Worm (Caenorhabditis elegans) whole organism, L4/young adult: ENCODE measurements around the gene best-13.

ENCODE experiments used
- W03F9.2 ChIP-seq: fragments of 150-350 bp; optimal IDR thresholded peaks from 2 replicates; lab custom pipeline; 2014; ENCODE audit warnings: missing biosample characterization, missing genetic modification characterization
- dao-5 ChIP-seq: sonication (generic microtip); optimal IDR thresholded peaks from 2 replicates; lab custom pipeline; 2016; ENCODE audit warnings: missing genotype, missing genetic modification characterization, moderate library complexity, missing compliant biosample characterization
- him-1 ChIP-seq: sonication (generic microtip); optimal IDR thresholded peaks from 2 replicates; lab custom pipeline; 2016; ENCODE audit warnings: missing genotype, missing genetic modification reagents, missing genetic modification characterization, missing compliant biosample characterization

The best-13 gene

ce11 chrIV:9903608-9904007 is at the start of gene best-13:
Gene best-13, plus strand, starts transcription at chrIV:9903908.
- TF ChIP-seq W03F9.2 (tag; lab: Kevin White, UChicago) (no peak), him-1 (tag; lab: Kevin White, UChicago) (no peak)

DNA sequence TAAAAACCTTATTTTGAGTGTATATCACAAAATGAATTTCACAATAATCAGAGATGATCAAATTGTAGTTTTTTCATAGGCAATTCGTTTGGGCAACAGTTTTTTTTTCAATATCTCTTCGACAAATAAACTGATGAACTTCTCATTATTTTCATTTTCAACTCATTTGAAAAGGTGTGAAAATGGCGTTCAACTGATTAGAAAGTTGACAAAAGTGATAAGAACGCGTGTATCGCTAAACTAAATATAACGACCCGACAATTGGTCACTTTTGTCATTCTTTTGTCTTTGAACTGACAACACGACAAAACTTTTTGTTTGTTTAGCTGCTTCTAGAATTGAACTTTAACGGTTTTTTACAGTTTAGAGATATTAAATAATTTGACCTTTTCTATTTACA is 48.8 kb upstream of the best-13 start:
- no peak for TF ChIP-seq dao-5 (tag; lab: Kevin White, UChicago)
- no peak for TF ChIP-seq W03F9.2 (tag; lab: Kevin White, UChicago)
- TF ChIP-seq him-1 (tag; lab: Kevin White, UChicago): no peak

DNA sequence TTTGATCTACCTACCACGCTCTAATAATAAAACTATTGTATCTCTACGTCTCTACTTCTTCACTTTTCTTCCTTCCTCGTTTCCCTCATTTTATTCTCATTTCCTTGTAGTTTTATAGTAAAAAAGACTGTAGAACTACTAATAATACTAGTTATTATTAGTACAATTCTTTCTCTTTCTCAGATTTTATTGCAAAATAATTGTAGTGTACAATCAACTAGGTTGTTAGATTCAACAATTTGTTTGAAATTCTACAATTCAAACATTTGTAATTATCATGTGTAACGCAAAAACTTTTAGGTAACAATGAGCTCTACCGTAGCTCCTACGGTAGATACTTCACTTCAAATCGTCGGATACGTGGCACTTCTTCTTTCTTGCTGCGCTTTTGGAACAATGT is 48.0 kb upstream of the best-13 start, which contains the start of gene K07F5.12:
Gene K07F5.12 (plus strand): TSS at position 301 of the 400 bp plus-strand sequence.
- TF ChIP-seq dao-5 (tag; lab: Kevin White, UChicago): no peak
- no peak for TF ChIP-seq him-1 (tag; lab: Kevin White, UChicago)
- no peak for TF ChIP-seq W03F9.2 (tag; lab: Kevin White, UChicago)

DNA sequence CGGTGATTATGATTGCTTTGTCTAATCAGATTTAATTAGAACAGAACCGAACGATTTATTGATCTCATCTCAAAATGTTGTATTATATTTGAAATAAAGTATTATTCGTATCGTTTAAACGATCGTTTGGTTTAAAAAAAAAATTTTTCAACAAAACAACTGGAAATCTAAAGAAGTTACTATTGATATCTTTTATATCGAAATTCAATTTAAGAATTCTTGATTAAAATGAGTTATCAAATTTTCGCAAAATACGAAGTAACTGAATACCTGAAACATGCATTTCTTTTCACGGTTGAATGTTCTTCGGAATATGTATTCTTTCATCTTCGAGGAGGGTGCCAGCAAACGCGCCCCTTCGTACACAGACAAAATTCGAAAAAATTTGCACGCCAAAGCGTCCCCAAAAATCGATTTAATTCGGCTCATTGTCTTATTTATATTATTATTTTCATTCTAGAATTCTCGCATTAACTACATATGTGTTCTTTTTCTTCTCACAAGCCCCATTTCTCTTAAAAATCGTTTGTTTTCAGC is 45.7 kb upstream of the best-13 start, which contains the start of gene npp-1:
Gene npp-1 (plus strand): TSS at position 537 of the 537 bp plus-strand sequence.
- TF ChIP-seq W03F9.2 (tag; lab: Kevin White, UChicago) (peak; percentile 75), dao-5 (tag; lab: Kevin White, UChicago) (no peak)

DNA sequence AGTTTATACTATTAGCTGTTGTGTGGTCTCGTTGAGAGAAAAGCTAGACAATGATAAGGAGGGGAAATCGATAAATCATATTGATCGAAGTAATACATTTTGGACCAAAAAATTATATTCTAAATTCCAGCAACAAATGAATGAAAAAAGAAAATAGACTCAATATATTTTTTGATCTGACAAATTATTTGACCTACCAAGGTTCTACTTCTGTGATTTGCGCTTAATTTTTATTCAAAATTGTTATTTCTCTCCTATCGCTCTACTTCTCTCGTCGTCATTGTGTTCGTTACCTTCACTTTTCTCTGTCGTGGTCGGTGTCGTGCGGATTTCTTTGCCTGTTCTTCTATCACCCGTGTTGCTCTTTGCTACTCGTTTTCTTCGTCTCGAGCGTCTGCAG is 44.7 kb upstream of the best-13 start:
- TF ChIP-seq dao-5 (tag; lab: Kevin White, UChicago): no peak
- no peak for TF ChIP-seq W03F9.2 (tag; lab: Kevin White, UChicago)
- no peak for TF ChIP-seq him-1 (tag; lab: Kevin White, UChicago)

DNA sequence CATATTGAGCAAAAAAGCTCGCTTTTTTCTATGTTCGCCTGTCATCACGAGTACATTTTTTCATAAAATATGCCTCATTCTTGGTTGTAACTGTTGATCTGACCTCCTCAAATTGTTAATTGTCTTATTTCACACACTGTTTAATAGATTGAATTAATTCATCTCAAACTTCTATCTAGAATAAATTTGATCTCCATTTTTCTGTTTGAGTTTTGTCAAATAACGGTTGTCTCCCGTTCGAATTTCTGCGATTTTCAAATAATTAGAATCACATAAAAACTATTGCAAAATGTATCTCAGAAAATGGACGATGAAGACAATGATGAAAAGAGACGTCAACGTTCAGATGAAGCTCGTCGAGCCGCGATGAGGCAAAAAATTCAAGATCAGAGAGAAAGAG is 41.8 kb upstream of the best-13 start, which contains the start of gene K07F5.14:
Gene K07F5.14 (plus strand): TSS at position 301 of the 400 bp plus-strand sequence.
- no peak for TF ChIP-seq him-1 (tag; lab: Kevin White, UChicago)
- TF ChIP-seq dao-5 (tag; lab: Kevin White, UChicago): no peak
- no peak for TF ChIP-seq W03F9.2 (tag; lab: Kevin White, UChicago)

DNA sequence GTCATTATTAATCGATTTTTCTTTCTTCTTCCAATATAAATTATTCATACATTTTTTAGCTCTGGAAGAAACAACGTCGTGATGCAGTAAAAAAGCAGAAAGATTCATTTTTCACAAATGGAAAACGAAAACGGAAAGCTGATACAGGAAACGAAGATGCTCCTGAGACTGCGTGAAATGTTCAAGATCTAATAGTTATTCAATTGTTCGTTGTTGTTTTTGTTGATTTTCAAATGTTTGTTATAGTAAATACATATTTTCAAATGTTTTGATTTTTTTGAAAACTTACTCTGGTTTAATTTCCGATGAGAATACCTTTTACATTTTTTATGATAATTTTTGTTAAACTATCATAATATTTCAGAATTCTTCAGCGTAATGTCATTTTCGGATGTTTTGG is 39.9 kb upstream of the best-13 start, which contains the start of gene K07F5.16:
Gene K07F5.16 (plus strand): TSS at position 301 of the 400 bp plus-strand sequence.
- TF ChIP-seq dao-5 (tag; lab: Kevin White, UChicago) (no peak), him-1 (tag; lab: Kevin White, UChicago) (no peak), W03F9.2 (tag; lab: Kevin White, UChicago) (no peak)

DNA sequence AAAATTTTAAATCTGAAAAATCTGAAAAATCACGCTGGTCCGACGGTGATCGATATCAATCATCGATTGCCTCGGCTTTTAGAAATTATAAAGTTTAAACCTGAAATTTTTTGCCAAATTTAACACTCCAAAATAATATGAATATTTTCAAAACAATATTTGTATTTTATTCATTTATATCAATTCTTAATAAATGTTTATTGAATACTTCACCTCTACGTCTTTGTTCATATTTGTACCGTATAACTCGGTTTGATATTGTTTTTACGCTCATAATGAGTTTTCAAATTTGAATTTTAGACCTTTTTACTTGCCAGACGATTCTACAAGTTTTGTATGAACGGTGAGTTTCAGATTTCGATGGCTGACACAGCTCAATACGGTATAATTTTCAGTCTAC is 38.9 kb upstream of the best-13 start, which contains the start of the genes K07F5.15 and K07F5.22:
Gene K07F5.15 (plus strand): TSS at position 301 of the 400 bp plus-strand sequence.
Gene K07F5.22 (plus strand): TSS at position 301 of the 400 bp plus-strand sequence.
- TF ChIP-seq him-1 (tag; lab: Kevin White, UChicago): no peak
- TF ChIP-seq dao-5 (tag; lab: Kevin White, UChicago): no peak
- TF ChIP-seq W03F9.2 (tag; lab: Kevin White, UChicago): no peak

DNA sequence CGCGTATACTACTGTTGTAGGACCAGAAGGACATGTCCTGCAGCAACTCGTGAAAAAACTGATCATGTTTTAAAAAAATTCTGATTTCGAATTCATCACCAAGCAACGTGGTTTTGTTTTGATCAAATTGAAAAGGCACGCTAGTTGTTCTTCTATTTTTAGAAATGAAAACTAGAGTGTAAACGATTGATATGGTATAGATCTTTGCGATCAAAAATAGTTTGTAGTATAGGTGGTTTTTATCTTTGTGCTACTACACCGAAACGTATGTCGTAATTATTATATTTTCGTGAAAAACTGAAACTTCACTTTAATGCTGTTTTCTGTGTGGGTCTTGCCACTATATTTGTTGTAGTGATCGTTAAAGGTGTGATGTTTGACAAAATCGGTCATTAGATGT is 36.8 kb upstream of the best-13 start:
- TF ChIP-seq dao-5 (tag; lab: Kevin White, UChicago): no peak

- TF ChIP-seq W03F9.2 (tag; lab: Kevin White, UChicago): no peak
- no peak for TF ChIP-seq dao-5 (tag; lab: Kevin White, UChicago)
- no peak for TF ChIP-seq him-1 (tag; lab: Kevin White, UChicago)
Observed at ce11 chrIV:9867915-9868314, 35.8 kb upstream of the best-13 start.

DNA sequence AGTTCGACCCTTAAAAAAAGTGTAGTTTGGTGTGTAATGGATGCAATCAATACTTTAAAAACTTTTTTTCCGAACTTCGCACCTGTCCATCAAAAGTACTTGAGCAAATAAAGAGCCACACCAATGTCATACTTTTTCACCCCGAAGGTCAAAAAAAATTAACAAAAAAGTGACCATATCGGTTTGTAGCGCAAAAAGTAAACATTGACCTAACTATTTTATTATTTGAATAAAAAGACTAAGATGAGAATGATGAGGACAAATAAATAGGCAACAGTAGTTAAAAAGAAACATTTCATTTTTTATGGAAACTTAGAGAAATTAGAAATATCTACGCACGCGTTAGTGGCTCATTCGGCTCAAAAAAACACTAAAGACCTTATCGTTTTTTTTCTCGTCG is 34.4 kb upstream of the best-13 start:
- no peak for TF ChIP-seq him-1 (tag; lab: Kevin White, UChicago)
- TF ChIP-seq dao-5 (tag; lab: Kevin White, UChicago): no peak
- TF ChIP-seq W03F9.2 (tag; lab: Kevin White, UChicago): no peak

DNA sequence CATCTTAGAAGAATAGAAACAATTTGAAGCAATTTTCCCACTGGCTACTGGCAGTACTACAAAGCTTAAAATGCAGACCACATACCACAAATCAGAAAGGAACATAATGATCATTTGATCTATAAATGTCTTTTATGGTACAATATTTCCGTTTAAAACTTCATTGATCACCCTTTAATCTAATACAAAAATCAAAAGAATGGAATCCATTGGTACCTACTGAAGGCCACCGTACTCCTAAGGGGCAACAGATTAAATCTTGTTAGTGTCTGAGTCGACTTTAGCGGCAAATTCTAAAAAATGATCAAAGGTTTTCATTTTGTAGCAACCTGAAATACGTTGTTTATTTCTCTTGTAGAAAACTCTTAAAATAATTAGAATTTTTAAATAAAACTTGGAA is 31.5 kb upstream of the best-13 start:
- TF ChIP-seq him-1 (tag; lab: Kevin White, UChicago) (no peak), dao-5 (tag; lab: Kevin White, UChicago) (no peak), W03F9.2 (tag; lab: Kevin White, UChicago) (no peak)

DNA sequence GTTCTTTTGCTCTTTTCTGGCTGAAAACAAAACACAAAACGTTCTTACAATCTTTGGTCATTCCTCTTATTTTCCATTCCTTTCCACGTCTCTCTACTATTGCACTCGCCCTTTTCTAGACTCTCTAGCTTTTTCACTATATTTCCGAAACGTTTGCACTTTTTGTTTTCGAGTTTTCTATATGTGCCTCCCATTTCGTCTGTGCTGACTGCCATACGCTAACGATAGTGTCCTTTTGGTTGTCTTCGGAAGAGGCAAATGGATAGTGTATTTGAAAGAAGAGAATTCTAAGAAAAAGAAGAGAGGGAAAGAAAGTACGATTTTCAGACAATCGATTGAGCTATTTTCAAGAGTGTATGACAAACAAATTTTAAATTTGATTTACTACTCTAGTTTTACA is 30.9 kb upstream of the best-13 start:
- no peak for TF ChIP-seq W03F9.2 (tag; lab: Kevin White, UChicago)
- no peak for TF ChIP-seq him-1 (tag; lab: Kevin White, UChicago)
- TF ChIP-seq dao-5 (tag; lab: Kevin White, UChicago): no peak

DNA sequence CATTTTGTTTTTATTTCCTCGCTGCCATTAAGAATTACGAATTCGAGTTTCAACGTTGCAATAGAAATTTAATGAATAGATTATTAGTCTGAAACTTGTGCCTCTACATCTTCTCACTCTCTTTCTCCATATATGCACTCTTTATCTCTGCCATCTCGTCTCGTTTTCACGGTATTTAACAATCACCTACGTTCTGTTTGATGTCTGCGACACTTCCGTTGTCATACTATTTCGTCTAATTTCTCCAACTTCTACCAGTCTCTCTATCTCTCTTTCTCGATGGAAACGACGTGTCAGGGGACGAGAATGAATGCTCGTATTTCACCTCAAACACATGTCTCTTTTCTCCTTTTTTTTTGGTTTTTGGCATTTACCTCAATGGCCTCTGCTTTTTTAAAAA is 29.9 kb upstream of the best-13 start:
- TF ChIP-seq him-1 (tag; lab: Kevin White, UChicago) (no peak), dao-5 (tag; lab: Kevin White, UChicago) (no peak), W03F9.2 (tag; lab: Kevin White, UChicago) (peak; percentile 30)
